Fruit fly (Drosophila melanogaster) whole organism, pupa: Measurements from ENCODE around the gene Jhbp15.
A peak's percentile ranks its signal among the peaks of the same experiment; 100 is the strongest.

ENCODE experiments used
- CG10348 ChIP-seq: fragments of 200-800 bp; sonication (Bioruptor generic); IDR thresholded peaks from 2 replicates; pipeline ENCODE4 v1.3.6; 2022; ENCODE audit warnings: missing biosample characterization, missing genetic modification characterization
- CG12605 ChIP-seq: fragments of 200-800 bp; sonication (Bioruptor generic); IDR thresholded peaks from 2 replicates; pipeline ENCODE4 v1.3.6; 2022; ENCODE audit warnings: missing biosample characterization, missing genetic modification characterization
- CG13204 ChIP-seq: fragments of 200-800 bp; sonication (Bioruptor generic); optimal IDR thresholded peaks from 2 replicates; lab custom pipeline; 2018; ENCODE audit warnings: missing biosample characterization, mild to moderate bottlenecking, missing genetic modification characterization, moderate library complexity
- CG14655 ChIP-seq: fragments of 200-800 bp; sonication (Bioruptor generic); optimal IDR thresholded peaks from 3 replicates; lab custom pipeline; 2017; ENCODE audit warnings: mild to moderate bottlenecking, missing biosample characterization, missing genetic modification reagents, missing genetic modification characterization
- CG15710 ChIP-seq: fragments of 200-800 bp; sonication (Bioruptor generic); optimal IDR thresholded peaks from 2 replicates; lab custom pipeline; 2018; ENCODE audit warnings: missing biosample characterization, mild to moderate bottlenecking, missing genetic modification characterization, moderate library complexity
- CG17806 ChIP-seq: fragments of 200-800 bp; sonication (Bioruptor generic); optimal IDR thresholded peaks from 2 replicates; lab custom pipeline; 2018; ENCODE audit warnings: missing biosample characterization, mild to moderate bottlenecking, missing genetic modification characterization, moderate library complexity
- CG32121 ChIP-seq: fragments of 200-800 bp; sonication (Bioruptor generic); IDR thresholded peaks from 2 replicates; pipeline ENCODE4 v1.3.6; 2022; ENCODE audit warnings: missing biosample characterization, missing genetic modification characterization
- CG34367 ChIP-seq: fragments of 200-800 bp; sonication (Bioruptor generic); optimal IDR thresholded peaks from 2 replicates; lab custom pipeline; 2018; ENCODE audit warnings: missing biosample characterization, mild to moderate bottlenecking, missing genetic modification characterization
- CG4496 ChIP-seq: fragments of 200-800 bp; sonication (Bioruptor generic); IDR thresholded peaks from 3 replicates; pipeline ENCODE4 v1.3.6; 2022; ENCODE audit warnings: missing biosample characterization, missing genetic modification characterization
- CG8159 ChIP-seq: fragments of 200-800 bp; sonication (Bioruptor generic); optimal IDR thresholded peaks from 3 replicates; lab custom pipeline; 2018; ENCODE audit warnings: missing biosample characterization, mild to moderate bottlenecking, missing genetic modification characterization, moderate library complexity
- CG8301 ChIP-seq: fragments of 200-800 bp; sonication (Bioruptor generic); optimal IDR thresholded peaks from 2 replicates; lab custom pipeline; 2018; ENCODE audit warnings: missing biosample characterization, mild to moderate bottlenecking, missing genetic modification characterization
- CG9948 ChIP-seq: fragments of 200-800 bp; sonication (Bioruptor generic); optimal IDR thresholded peaks from 2 replicates; lab custom pipeline; 2018; ENCODE audit warnings: missing biosample characterization, mild to moderate bottlenecking, missing genetic modification characterization, moderate library complexity
- D1 ChIP-seq: fragments of 200-800 bp; sonication (Bioruptor generic); optimal IDR thresholded peaks from 2 replicates; lab custom pipeline; 2018; ENCODE audit warnings: missing biosample characterization, mild to moderate bottlenecking, missing genetic modification characterization, moderate library complexity
- EcR ChIP-seq: fragments of 200-800 bp; sonication (Bioruptor generic); optimal IDR thresholded peaks from 3 replicates; lab custom pipeline; 2019; ENCODE audit warnings: missing biosample characterization, missing genetic modification characterization, mild to moderate bottlenecking, moderate library complexity, missing genetic modification reagents
- Ets98B ChIP-seq: fragments of 200-800 bp; sonication (Bioruptor generic); IDR thresholded peaks from 2 replicates; pipeline ENCODE4 v1.3.6; 2022; ENCODE audit warnings: missing biosample characterization, missing genetic modification characterization
- Pif1A ChIP-seq: fragments of 200-800 bp; sonication (Bioruptor generic); optimal IDR thresholded peaks from 3 replicates; lab custom pipeline; 2016; ENCODE audit warnings: missing biosample characterization, missing genetic modification characterization
- Pif1B ChIP-seq: fragments of 200-800 bp; sonication (Bioruptor generic); optimal IDR thresholded peaks from 3 replicates; lab custom pipeline; 2016; ENCODE audit warnings: missing biosample characterization, missing genetic modification characterization
- Snoo ChIP-seq: fragments of 200-800 bp; sonication (Bioruptor generic); optimal IDR thresholded peaks from 3 replicates; lab custom pipeline; 2017; ENCODE audit warnings: missing biosample characterization, mild to moderate bottlenecking, missing genetic modification characterization, inconsistent platforms
- fd96Ca ChIP-seq: fragments of 200-800 bp; sonication (Bioruptor generic); IDR thresholded peaks from 3 replicates; pipeline ENCODE4 v1.3.6; 2022; ENCODE audit warnings: missing biosample characterization, missing genetic modification characterization
- gl ChIP-seq: fragments of 200-800 bp; sonication (Bioruptor generic); optimal IDR thresholded peaks from 2 replicates; lab custom pipeline; 2018; ENCODE audit warnings: missing biosample characterization, mild to moderate bottlenecking, missing genetic modification characterization
- rn ChIP-seq: fragments of 200-800 bp; sonication (Bioruptor generic); IDR thresholded peaks from 2 replicates; pipeline ENCODE4 v1.3.6; 2022; ENCODE audit warnings: missing biosample characterization, missing genetic modification characterization

Gene Jhbp15

DNA sequence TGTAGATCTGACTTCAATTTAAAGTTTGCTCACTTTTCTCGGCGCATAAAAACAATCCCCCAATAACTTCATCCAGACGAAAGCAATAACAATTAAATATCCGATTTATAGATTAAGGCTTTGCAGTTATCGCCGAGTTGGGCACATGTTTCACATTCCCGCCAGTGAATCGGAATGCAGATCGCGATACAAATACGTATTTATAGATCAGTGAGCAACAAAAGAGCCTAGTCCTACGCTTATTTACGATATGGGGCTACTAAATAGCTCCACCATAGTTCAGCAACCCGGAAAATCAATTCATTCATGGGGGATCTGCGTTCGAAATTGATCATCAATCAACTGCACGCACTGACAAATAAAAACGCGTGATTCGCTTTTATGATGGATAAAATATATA is 41.3 kb upstream of the Jhbp15 start:
- TF ChIP-seq CG32121 (GFP tag; lab: Robert Waterston, UW): no peak
- TF ChIP-seq gl (tag; lab: Kevin White, UChicago): no peak
- TF ChIP-seq EcR (GFP tag; lab: Kevin White, UChicago): peak; percentile 64
- no peak for TF ChIP-seq CG13204 (GFP tag; lab: Kevin White, UChicago)

dm6 chr3R:21091500-21091899 is 40.7 kb upstream of the Jhbp15 start:
- TF ChIP-seq CG4496 (GFP tag; lab: Robert Waterston, UW) (peak; percentile 40; the same call in 1 of the 3 replicates), CG8159 (tag; lab: Kevin White, UChicago) (no peak)

DNA sequence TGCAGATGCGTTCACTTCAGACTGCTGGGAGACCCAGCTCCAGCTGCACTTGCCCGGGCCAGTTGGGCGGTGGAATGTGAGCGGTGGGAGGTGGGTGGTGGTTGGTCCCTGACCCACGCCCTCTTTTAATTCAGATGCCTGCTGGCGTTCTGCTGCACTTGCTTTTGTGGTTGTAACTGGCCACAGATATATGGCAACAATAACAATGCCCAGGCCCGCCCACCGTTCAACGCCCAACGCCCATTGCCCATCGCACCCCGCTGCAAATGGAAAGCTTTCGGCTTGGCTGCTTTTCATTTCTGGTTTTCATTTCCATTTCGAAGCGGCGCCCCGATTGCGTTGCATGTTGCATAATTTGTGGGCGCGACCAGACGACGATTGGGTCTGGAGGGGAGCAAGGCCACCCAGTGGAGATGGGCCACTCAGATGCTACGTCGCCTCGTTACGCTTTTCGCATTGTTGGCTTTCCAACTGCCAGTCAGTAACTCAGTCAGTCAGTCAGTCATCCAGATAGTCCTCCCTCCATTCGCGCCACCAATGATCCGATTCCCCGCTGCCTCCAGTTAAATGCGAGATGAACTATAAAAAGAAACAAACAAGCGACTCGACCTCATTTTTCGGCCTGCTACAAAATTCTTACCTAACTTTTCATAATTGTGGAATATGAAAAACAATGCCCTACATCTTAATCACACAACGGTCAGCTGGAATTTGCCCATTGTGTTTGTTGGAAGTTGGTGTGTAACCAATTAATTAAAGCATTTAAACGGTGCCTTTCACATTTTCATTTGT is 39.7 kb upstream of the Jhbp15 start:
- TF ChIP-seq Ets98B (GFP tag; lab: Robert Waterston, UW) (no peak), Pif1B (no peak), CG13204 (GFP tag; lab: Kevin White, UChicago) (peak; percentile 20), CG32121 (GFP tag; lab: Robert Waterston, UW) (no peak), gl (tag; lab: Kevin White, UChicago) (no peak), EcR (GFP tag; lab: Kevin White, UChicago) (peak; percentile 62), CG12605 (GFP tag; lab: Robert Waterston, UW) (no peak), CG15710 (tag; lab: Kevin White, UChicago) (no peak), CG17806 (tag; lab: Kevin White, UChicago) (no peak), fd96Ca (GFP tag; lab: Robert Waterston, UW) (no peak)

- TF ChIP-seq Pif1A (GFP tag; lab: Kevin White, UChicago) (peak; percentile 60), fd96Ca (GFP tag; lab: Robert Waterston, UW) (peak; percentile 42; the same call in 1 of the 3 replicates), CG9948 (no peak), CG34367 (tag; lab: Kevin White, UChicago) (peak; percentile 41), D1 (tag; lab: Kevin White, UChicago) (no peak), rn (GFP tag; lab: Robert Waterston, UW) (no peak), Pif1B (peak; percentile 64), CG14655 (no peak), EcR (GFP tag; lab: Kevin White, UChicago) (no peak), Snoo (tag; lab: Kevin White, UChicago) (peak; percentile 43), CG8301 (no peak), CG10348 (no peak), CG32121 (GFP tag; lab: Robert Waterston, UW) (peak; percentile 29; the same call in 1 of the 2 replicates), gl (tag; lab: Kevin White, UChicago) (peak; percentile 12), CG12605 (GFP tag; lab: Robert Waterston, UW) (0 out of 2 replicates have a peak, but pooled peaks have one; percentile 31), CG8159 (tag; lab: Kevin White, UChicago) (peak; percentile 32), CG4496 (GFP tag; lab: Robert Waterston, UW) (peak; percentile 54; the same call in 1 of the 3 replicates), Ets98B (GFP tag; lab: Robert Waterston, UW) (peak; percentile 27; the same call in 1 of the 2 replicates), CG17806 (tag; lab: Kevin White, UChicago) (no peak), CG15710 (tag; lab: Kevin White, UChicago) (no peak)
Measured at dm6 chr3R:21089416-21089815, 38.6 kb upstream of the Jhbp15 start.

DNA sequence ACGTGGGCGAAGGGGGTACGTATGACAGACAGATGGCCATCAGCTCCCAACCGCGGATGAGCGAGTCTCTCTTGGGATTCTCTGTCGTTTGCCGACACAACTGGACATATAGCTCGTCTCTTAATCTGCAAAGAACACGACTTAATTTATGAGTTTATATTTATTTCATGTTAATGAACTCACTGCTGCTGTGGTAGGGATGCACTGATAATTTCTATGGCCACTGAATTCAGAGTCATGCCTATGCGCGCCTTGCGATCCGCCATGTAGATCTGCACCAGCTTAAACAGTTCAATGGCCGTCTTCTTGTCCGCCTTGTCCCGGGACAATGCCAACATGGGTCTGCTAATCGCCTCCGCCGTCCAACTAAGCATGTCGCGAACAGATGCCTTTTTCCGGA is 34.2 kb upstream of the Jhbp15 start:
- TF ChIP-seq Snoo (tag; lab: Kevin White, UChicago) (no peak), EcR (GFP tag; lab: Kevin White, UChicago) (peak; percentile 87), CG34367 (tag; lab: Kevin White, UChicago) (no peak), Pif1A (GFP tag; lab: Kevin White, UChicago) (no peak), CG10348 (no peak), D1 (tag; lab: Kevin White, UChicago) (no peak)

dm6 chr3R:21080876-21081586 is 30.3 kb upstream of the Jhbp15 start, which contains the start of gene HHEX:
Gene HHEX (minus strand): TSS chr3R:21080926.
- TF ChIP-seq CG8301 (no peak), CG8159 (tag; lab: Kevin White, UChicago) (no peak), gl (tag; lab: Kevin White, UChicago) (no peak), CG4496 (GFP tag; lab: Robert Waterston, UW) (no peak), Snoo (tag; lab: Kevin White, UChicago) (no peak), Ets98B (GFP tag; lab: Robert Waterston, UW) (no peak), CG10348 (no peak), CG13204 (GFP tag; lab: Kevin White, UChicago) (no peak), D1 (tag; lab: Kevin White, UChicago) (no peak), CG12605 (GFP tag; lab: Robert Waterston, UW) (no peak), CG32121 (GFP tag; lab: Robert Waterston, UW) (no peak), CG9948 (no peak), EcR (GFP tag; lab: Kevin White, UChicago) (no peak), Pif1A (GFP tag; lab: Kevin White, UChicago) (no peak), CG17806 (tag; lab: Kevin White, UChicago) (no peak), Pif1B (no peak), rn (GFP tag; lab: Robert Waterston, UW) (no peak), CG34367 (tag; lab: Kevin White, UChicago) (no peak)
